Worm (Caenorhabditis elegans) whole organism, late embryonic: ENCODE measurements around the gene sftb-6.
A peak's percentile ranks its signal among the peaks of the same experiment; 100 is the strongest.

Experiments
- elt-4 ChIP-seq: sonication (generic microtip); optimal IDR thresholded peaks from 2 replicates; lab custom pipeline; 2016; ENCODE audit warnings: missing genetic modification characterization, missing compliant biosample characterization
- pqm-1 ChIP-seq: sonication (generic microtip); optimal IDR thresholded peaks from 2 replicates; lab custom pipeline; 2016; ENCODE audit warnings: missing genetic modification characterization, missing compliant biosample characterization
- unc-42 ChIP-seq: sonication (generic microtip); optimal IDR thresholded peaks from 2 replicates; lab custom pipeline; 2016; ENCODE audit warnings: missing genotype, missing genetic modification characterization, missing compliant biosample characterization

ce11 chrII:73329-73728, 24.9 kb upstream of the sftb-6 start:
- TF ChIP-seq unc-42 (peak; percentile 97), pqm-1 (tag; lab: Kevin White, UChicago) (no peak), elt-4 (tag; lab: Kevin White, UChicago) (no peak)
